Worm (Caenorhabditis elegans): ENCODE measurements around the gene F47B8.13.

DNA sequence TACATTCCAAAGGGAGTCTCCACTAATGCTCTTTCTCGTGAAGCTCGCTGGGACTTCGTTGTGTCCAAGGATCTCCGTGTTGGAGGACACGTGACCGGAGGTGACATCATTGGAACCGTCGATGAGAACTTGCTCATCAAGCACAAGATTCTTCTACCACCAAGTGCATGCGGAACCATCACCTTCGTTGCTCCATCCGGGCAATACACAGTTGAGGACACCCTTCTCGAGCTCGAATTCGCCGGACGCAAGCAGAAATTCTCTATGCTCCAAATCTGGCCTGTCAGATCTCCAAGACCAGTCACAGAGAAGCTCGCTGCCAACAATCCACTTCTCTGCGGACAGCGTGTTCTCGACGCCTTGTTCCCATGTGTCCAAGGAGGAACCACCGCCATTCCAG is 32.5 kb upstream of the F47B8.13 start:
- TF ChIP-seq dao-5 (tag; optimal IDR thresholded peaks at IDR 0.05) (no peak), him-1 (tag; optimal IDR thresholded peaks at IDR 0.05) (no peak), W03F9.2 (tag; optimal IDR thresholded peaks at IDR 0.05) (no peak)
